Worm (Caenorhabditis elegans): ENCODE measurements around the gene C16C8.4.

C16C8.4 gene

ce11 chrII:3425433-3425832 lies 18.7 kb downstream of the C16C8.4 start, which contains the start of gene nep-11:
Gene nep-11 (minus strand): TSS chrII:3425533.
- TF ChIP-seq nhr-12 (tag; optimal IDR thresholded peaks at IDR 0.05) (no peak), mab-5 (tag; optimal IDR thresholded peaks at IDR 0.05) (no peak), nhr-6 (tag; optimal IDR thresholded peaks at IDR 0.05) (no peak), elt-1 (tag; optimal IDR thresholded peaks at IDR 0.05) (no peak), ZK546.5 (tag; optimal IDR thresholded peaks at IDR 0.05) (no peak), nhr-11 (tag; optimal IDR thresholded peaks at IDR 0.05) (no peak), ceh-16 (tag; optimal IDR thresholded peaks at IDR 0.05) (no peak), unc-39 (tag; optimal IDR thresholded peaks at IDR 0.05) (no peak), ama-1 (optimal IDR thresholded peaks at IDR 0.05) (no peak), nhr-21 (tag; optimal IDR thresholded peaks at IDR 0.05) (no peak), ztf-11 (tag; optimal IDR thresholded peaks at IDR 0.05) (no peak), blmp-1 (tag; optimal IDR thresholded peaks at IDR 0.05; ENCODE audit: insufficient read depth) (no peak), lin-11 (tag; optimal IDR thresholded peaks at IDR 0.05) (no peak), unc-62 (GFP tag; optimal IDR thresholded peaks at IDR 0.05) (no peak), nhr-237 (tag; optimal IDR thresholded peaks at IDR 0.05) (no peak), sem-4 (tag; optimal IDR thresholded peaks at IDR 0.05) (no peak), C34F6.9 (tag; optimal IDR thresholded peaks at IDR 0.05) (no peak), nhr-23 (tag; optimal IDR thresholded peaks at IDR 0.05) (no peak)

- TF ChIP-seq nhr-12 (tag; optimal IDR thresholded peaks at IDR 0.05) (no peak), Y55F3AM.14 (GFP tag; optimal IDR thresholded peaks at IDR 0.05) (no peak), lin-11 (tag; optimal IDR thresholded peaks at IDR 0.05) (no peak), mab-5 (tag; optimal IDR thresholded peaks at IDR 0.05) (no peak), lin-39 (tag; optimal IDR thresholded peaks at IDR 0.05) (no peak), fos-1 (tag; optimal IDR thresholded peaks at IDR 0.05) (no peak), sma-9 (GFP tag; optimal IDR thresholded peaks at IDR 0.05) (no peak), sma-9 (tag; optimal IDR thresholded peaks at IDR 0.05) (no peak), ZK546.5 (tag; optimal IDR thresholded peaks at IDR 0.05) (no peak), snpc-4 (tag; optimal IDR thresholded peaks at IDR 0.05) (no peak), skn-1 (tag; optimal IDR thresholded peaks at IDR 0.05) (no peak), dmd-4 (tag; optimal IDR thresholded peaks at IDR 0.05) (no peak), nhr-237 (tag; optimal IDR thresholded peaks at IDR 0.05) (no peak), ztf-11 (tag; optimal IDR thresholded peaks at IDR 0.05) (no peak), gmeb-1 (tag; optimal IDR thresholded peaks at IDR 0.05) (no peak), elt-1 (tag; optimal IDR thresholded peaks at IDR 0.05) (no peak), nhr-129 (tag; optimal IDR thresholded peaks at IDR 0.05) (no peak), unc-39 (tag; optimal IDR thresholded peaks at IDR 0.05) (no peak), egl-27 (tag; optimal IDR thresholded peaks at IDR 0.05) (no peak), aly-2 (tag; optimal IDR thresholded peaks at IDR 0.05) (no peak)
Measured at ce11 chrII:3422938-3423337, 21.2 kb downstream of the C16C8.4 start.

- TF ChIP-seq lin-11 (tag; optimal IDR thresholded peaks at IDR 0.05) (no peak), mbf-1 (tag; optimal IDR thresholded peaks at IDR 0.05) (no peak), nhr-129 (tag; optimal IDR thresholded peaks at IDR 0.05) (no peak), dmd-4 (tag; optimal IDR thresholded peaks at IDR 0.05) (no peak), Y55F3AM.14 (GFP tag; optimal IDR thresholded peaks at IDR 0.05) (no peak), lsy-2 (tag; optimal IDR thresholded peaks at IDR 0.05) (no peak), ztf-4 (tag; optimal IDR thresholded peaks at IDR 0.05) (no peak), nhr-25 (tag; optimal IDR thresholded peaks at IDR 0.05) (no peak), nhr-237 (tag; optimal IDR thresholded peaks at IDR 0.05) (no peak), lin-13 (GFP tag; optimal IDR thresholded peaks at IDR 0.05) (no peak), ZK546.5 (tag; optimal IDR thresholded peaks at IDR 0.05) (no peak), skn-1 (tag; optimal IDR thresholded peaks at IDR 0.05) (no peak), unc-39 (tag; optimal IDR thresholded peaks at IDR 0.05) (no peak), crh-2 (tag; optimal IDR thresholded peaks at IDR 0.05) (no peak), ama-1 (optimal IDR thresholded peaks at IDR 0.05) (no peak), mab-5 (tag; optimal IDR thresholded peaks at IDR 0.05) (no peak), elt-1 (tag; optimal IDR thresholded peaks at IDR 0.05) (no peak), nhr-6 (tag; optimal IDR thresholded peaks at IDR 0.05) (no peak), nhr-12 (tag; optimal IDR thresholded peaks at IDR 0.05) (no peak), lin-39 (tag; optimal IDR thresholded peaks at IDR 0.05) (no peak)
Measured at ce11 chrII:3416528-3416927, 27.7 kb downstream of the C16C8.4 start, which contains the start of gene nep-6. Gene nep-6 (plus strand): TSS chrII:3416828.

ce11 chrII:3414383-3414910 lies 29.7 kb downstream of the C16C8.4 start, which contains the start of the genes F18A12.7 and F18A12.2:
Gene F18A12.7 (minus strand): TSS chrII:3414483.
Gene F18A12.2 (plus strand): TSS chrII:3414860.
- TF ChIP-seq nhr-237 (tag; optimal IDR thresholded peaks at IDR 0.05) (no peak), alr-1 (tag; optimal IDR thresholded peaks at IDR 0.05) (no peak), nhr-77 (tag; optimal IDR thresholded peaks at IDR 0.05) (no peak), zag-1 (tag; optimal IDR thresholded peaks at IDR 0.05) (no peak), unc-62 (GFP tag; optimal IDR thresholded peaks at IDR 0.05) (no peak), nhr-11 (tag; optimal IDR thresholded peaks at IDR 0.05) (no peak), nhr-10 (tag; optimal IDR thresholded peaks at IDR 0.05) (no peak), skn-1 (tag; optimal IDR thresholded peaks at IDR 0.05) (no peak), sma-9 (GFP tag; optimal IDR thresholded peaks at IDR 0.05) (no peak), sma-9 (tag; optimal IDR thresholded peaks at IDR 0.05) (no peak), peb-1 (tag; optimal IDR thresholded peaks at IDR 0.05) (no peak), fos-1 (tag; optimal IDR thresholded peaks at IDR 0.05) (no peak), aly-2 (tag; optimal IDR thresholded peaks at IDR 0.05) (no peak), nhr-129 (tag; optimal IDR thresholded peaks at IDR 0.05) (no peak), ceh-82 (tag; optimal IDR thresholded peaks at IDR 0.05) (no peak), nhr-25 (tag; optimal IDR thresholded peaks at IDR 0.05) (no peak)
